Fruit fly (Drosophila melanogaster) whole organism, wandering third instar larva: ENCODE measurements around the gene CG10702.

Source experiments
- Abd-B ChIP-seq: fragments of >200 bp; optimal IDR thresholded peaks from 2 replicates; lab custom pipeline; 2017; ENCODE audit warnings: missing biosample characterization, missing genetic modification characterization
- CG32264 ChIP-seq: fragments of 200-800 bp; sonication (Bioruptor generic); optimal IDR thresholded peaks from 2 replicates; lab custom pipeline; 2016; ENCODE audit warnings: missing biosample characterization, missing genetic modification characterization
- Dfd ChIP-seq: fragments of >200 bp; optimal IDR thresholded peaks from 2 replicates; lab custom pipeline; 2017; ENCODE audit warnings: missing biosample characterization, missing genetic modification characterization
- Hr78 ChIP-seq: fragments of >200 bp; optimal IDR thresholded peaks from 2 replicates; lab custom pipeline; 2017; ENCODE audit warnings: missing biosample characterization, missing genetic modification characterization
- OdsH ChIP-seq: fragments of 200-800 bp; sonication (Bioruptor generic); optimal IDR thresholded peaks from 2 replicates; lab custom pipeline; 2016; ENCODE audit warnings: missing biosample characterization, mild to moderate bottlenecking, missing genetic modification characterization
- fru ChIP-seq: fragments of 200-800 bp; sonication (Bioruptor generic); optimal IDR thresholded peaks from 3 replicates; lab custom pipeline; 2016; ENCODE audit warnings: missing biosample characterization, mild to moderate bottlenecking, missing genetic modification characterization
- h ChIP-seq: fragments of 200-800 bp; sonication (Bioruptor generic); optimal IDR thresholded peaks from 3 replicates; lab custom pipeline; 2016; ENCODE audit warnings: missing biosample characterization, mild to moderate bottlenecking, missing genetic modification characterization
- psq ChIP-seq: fragments of 200-800 bp; sonication (Bioruptor generic); optimal IDR thresholded peaks from 3 replicates; lab custom pipeline; 2017; ENCODE audit warnings: missing biosample characterization, mild to moderate bottlenecking, missing genetic modification characterization, moderate library complexity
- woc ChIP-seq: sonication (Bioruptor generic); optimal IDR thresholded peaks from 2 replicates; lab custom pipeline; 2016; ENCODE audit warnings: missing biosample characterization, mild to moderate bottlenecking, missing genetic modification characterization

- TF ChIP-seq psq (GFP tag; lab: Kevin White, UChicago) (no peak), OdsH (no peak), Hr78 (GFP tag; lab: Kevin White, UChicago) (no peak), fru (no peak), woc (GFP tag; lab: Kevin White, UChicago) (no peak), CG32264 (GFP tag; lab: Kevin White, UChicago) (no peak), h (GFP tag; lab: Kevin White, UChicago) (no peak), Abd-B (GFP tag; lab: Kevin White, UChicago) (no peak), Dfd (no peak)
Observed at dm6 chr2L:19014881-19015366, 54.7 kb downstream of the CG10702 start.
